Fruit fly (Drosophila melanogaster): ENCODE data around the gene Hexo1.

- TF ChIP-seq CTCF (optimal IDR thresholded peaks at IDR 0.05) = no peak
- TF ChIP-seq CG8478 (optimal IDR thresholded peaks at IDR 0.05) = no peak
Observed at dm6 chr3L:4272167-4272773, 16.2 kb upstream of the Hexo1 start.
